Worm (Caenorhabditis elegans) whole organism, L1 larva: ENCODE results near the gene dyc-1.

Experiments
- C34B4.2 ChIP-seq: sonication (generic microtip); optimal IDR thresholded peaks from 2 replicates; lab custom pipeline; 2017; ENCODE audit warnings: mild to moderate bottlenecking, missing genetic modification characterization, missing compliant biosample characterization
- F16B12.6 ChIP-seq: fragments of 150-350 bp; optimal IDR thresholded peaks from 2 replicates; lab custom pipeline; 2014; ENCODE audit warnings: missing biosample characterization, missing genetic modification characterization
- Y116A8C.19 ChIP-seq: sonication (generic microtip); optimal IDR thresholded peaks from 2 replicates; lab custom pipeline; 2016; ENCODE audit warnings: missing compliant biosample characterization, missing genetic modification characterization, borderline replicate concordance
- alr-1 ChIP-seq: fragments of 200-800 bp; sonication (Bioruptor generic); optimal IDR thresholded peaks from 2 replicates; lab custom pipeline; 2018; ENCODE audit warnings: borderline replicate concordance, mild to moderate bottlenecking, missing genetic modification characterization, missing compliant biosample characterization
- blmp-1 ChIP-seq: fragments of 150-350 bp; optimal IDR thresholded peaks from 2 replicates; lab custom pipeline; 2014; ENCODE audit warnings: missing biosample characterization, missing genetic modification characterization
- ceh-88 ChIP-seq: fragments of 200-800 bp; sonication (Bioruptor generic); IDR thresholded peaks from 2 replicates; pipeline ENCODE4 v1.3.6; 2022; ENCODE audit warnings: missing genetic modification characterization, missing compliant biosample characterization
- dpl-1 ChIP-seq, 3 experiments: fragments of 150-350 bp in 2 of 3; sonication (generic microtip) in 1 of 3; optimal IDR thresholded peaks; 2 replicates each; lab custom pipeline; 2014 to 2017; ENCODE audit warnings: missing biosample characterization in 3 of 3, missing genetic modification characterization in 3 of 3, missing genetic modification reagents in 3 of 3
- dsc-1 ChIP-seq: sonication (generic microtip); optimal IDR thresholded peaks from 2 replicates; lab custom pipeline; 2016; ENCODE audit warnings: mild to moderate bottlenecking, missing genetic modification characterization, missing compliant biosample characterization
- efl-3 ChIP-seq: fragments of 200-800 bp; sonication (Bioruptor generic); optimal IDR thresholded peaks from 2 replicates; lab custom pipeline; 2018; ENCODE audit warnings: mild to moderate bottlenecking, missing genetic modification characterization, missing compliant biosample characterization
- egl-13 ChIP-seq: sonication (generic microtip); optimal IDR thresholded peaks from 2 replicates; lab custom pipeline; 2016; ENCODE audit warnings: missing genotype, missing genetic modification reagents, missing genetic modification characterization, missing compliant biosample characterization
- elt-2 ChIP-seq: sonication (generic microtip); optimal IDR thresholded peaks from 2 replicates; lab custom pipeline; 2016; ENCODE audit warnings: missing genetic modification characterization, mild to moderate bottlenecking, inconsistent platforms, missing compliant biosample characterization, missing genetic modification reagents
- fkh-8 ChIP-seq: sonication (generic microtip); optimal IDR thresholded peaks from 2 replicates; lab custom pipeline; 2016; ENCODE audit warnings: mild to moderate bottlenecking, missing genetic modification characterization, missing compliant biosample characterization
- jun-1 ChIP-seq: fragments of 150-350 bp; optimal IDR thresholded peaks from 2 replicates; lab custom pipeline; 2014; ENCODE audit warnings: missing biosample characterization, missing genetic modification reagents, missing genetic modification characterization
- lin-35 ChIP-seq, 2 experiments: fragments of 150-350 bp; optimal IDR thresholded peaks; 2 replicates each; lab custom pipeline; 2014; ENCODE audit warnings: missing biosample characterization in 2 of 2, missing genetic modification characterization in 2 of 2, missing genetic modification reagents in 2 of 2
- nhr-11 ChIP-seq: fragments of 150-350 bp; optimal IDR thresholded peaks from 2 replicates; lab custom pipeline; 2014; ENCODE audit warnings: missing biosample characterization, missing genetic modification characterization
- nhr-19 ChIP-seq: fragments of 200-800 bp; sonication (Bioruptor generic); conservative IDR thresholded peaks from 2 replicates; pipeline ENCODE4 v1.3.6; 2022; ENCODE audit warnings: missing genetic modification characterization, missing compliant biosample characterization
- nhr-20 ChIP-seq: sonication (generic microtip); optimal IDR thresholded peaks from 2 replicates; lab custom pipeline; 2016; ENCODE audit warnings: mild to moderate bottlenecking, missing genetic modification characterization, missing compliant biosample characterization
- nhr-237 ChIP-seq: fragments of 150-350 bp; optimal IDR thresholded peaks from 2 replicates; lab custom pipeline; 2014; ENCODE audit warnings: missing biosample characterization, missing genetic modification characterization
- nhr-77 ChIP-seq: fragments of 150-350 bp; optimal IDR thresholded peaks from 2 replicates; lab custom pipeline; 2014; ENCODE audit warnings: missing biosample characterization, missing genetic modification characterization
- nhr-84 ChIP-seq: sonication (generic microtip); optimal IDR thresholded peaks from 2 replicates; lab custom pipeline; 2017; ENCODE audit warnings: missing biosample characterization, missing genetic modification characterization
- nhr-90 ChIP-seq: sonication (generic microtip); optimal IDR thresholded peaks from 2 replicates; lab custom pipeline; 2016; ENCODE audit warnings: mild to moderate bottlenecking, missing genetic modification characterization, missing compliant biosample characterization; ENCODE audit not compliant: poor library complexity
- pax-3 ChIP-seq: fragments of 200-800 bp; sonication (Bioruptor generic); optimal IDR thresholded peaks from 2 replicates; lab custom pipeline; 2018; ENCODE audit warnings: mild to moderate bottlenecking, missing genetic modification characterization, moderate library complexity, missing compliant biosample characterization
- rnt-1 ChIP-seq: sonication (generic microtip); optimal IDR thresholded peaks from 2 replicates; lab custom pipeline; 2016; ENCODE audit warnings: mild to moderate bottlenecking, missing genetic modification characterization, moderate library complexity, missing compliant biosample characterization
- skn-1 ChIP-seq: fragments of 150-350 bp; optimal IDR thresholded peaks from 2 replicates; lab custom pipeline; 2014; ENCODE audit warnings: missing biosample characterization, missing genetic modification characterization
- snpc-4 ChIP-seq: fragments of 150-350 bp; optimal IDR thresholded peaks from 2 replicates; lab custom pipeline; 2014; ENCODE audit warnings: missing biosample characterization, missing genetic modification characterization
- sox-4 ChIP-seq: sonication (generic microtip); optimal IDR thresholded peaks from 2 replicates; lab custom pipeline; 2016; ENCODE audit warnings: missing genetic modification characterization, missing compliant biosample characterization
- swsn-7 ChIP-seq: sonication (generic microtip); optimal IDR thresholded peaks from 2 replicates; lab custom pipeline; 2016; ENCODE audit warnings: missing genetic modification characterization, missing compliant biosample characterization
- tlp-1 ChIP-seq: fragments of 150-350 bp; optimal IDR thresholded peaks from 2 replicates; lab custom pipeline; 2014; ENCODE audit warnings: missing biosample characterization, missing genetic modification characterization
- unc-30 ChIP-seq: sonication (generic microtip); optimal IDR thresholded peaks from 2 replicates; lab custom pipeline; 2017; ENCODE audit warnings: missing biosample characterization, missing genetic modification characterization
- unc-62 ChIP-seq: fragments of 150-350 bp; optimal IDR thresholded peaks from 2 replicates; lab custom pipeline; 2014; ENCODE audit warnings: missing biosample characterization, missing genetic modification reagents, missing genetic modification characterization
- unc-86 ChIP-seq: sonication (generic microtip); optimal IDR thresholded peaks from 2 replicates; lab custom pipeline; 2016; ENCODE audit warnings: missing genetic modification characterization, missing compliant biosample characterization
- vab-15 ChIP-seq: sonication (generic microtip); optimal IDR thresholded peaks from 2 replicates; lab custom pipeline; 2017; ENCODE audit warnings: missing genotype, mild to moderate bottlenecking, missing genetic modification characterization, missing compliant biosample characterization
- xbp-1 ChIP-seq: sonication (generic microtip); optimal IDR thresholded peaks from 2 replicates; lab custom pipeline; 2016; ENCODE audit warnings: missing genetic modification characterization, missing compliant biosample characterization
- zip-4 ChIP-seq: fragments of 200-800 bp; sonication (Bioruptor generic); optimal IDR thresholded peaks from 2 replicates; lab custom pipeline; 2018; ENCODE audit warnings: mild to moderate bottlenecking, missing genetic modification characterization, moderate library complexity, missing compliant biosample characterization
- ztf-11 ChIP-seq, 2 experiments: sonication (generic microtip); optimal IDR thresholded peaks; 2 replicates each; lab custom pipeline; 2016 to 2017; ENCODE audit warnings: missing genetic modification characterization in 2 of 2, missing biosample characterization in 1 of 2, missing compliant biosample characterization in 1 of 2

Gene dyc-1

ce11 chrX:14070950-14071349, 21.6 kb downstream of the dyc-1 start, which contains the start of gene C33G3.4:
C33G3.4 (plus strand) TSS chrX:14071162.
- peak in 1 of 2 experiments; percentile 6 for TF ChIP-seq lin-35 (GFP tag; optimal IDR thresholded peaks at IDR 0.05; lab: Kevin White, UChicago)
- no peak for TF ChIP-seq skn-1 (tag; lab: Kevin White, UChicago)
- no peak for TF ChIP-seq Y116A8C.19 (tag; lab: Kevin White, UChicago)
- no peak for TF ChIP-seq unc-62
- no peak for TF ChIP-seq zip-4 (GFP tag; lab: Kevin White, UChicago)
- TF ChIP-seq nhr-237, result no peak
- TF ChIP-seq nhr-77 (tag; lab: Kevin White, UChicago), result no peak
- TF ChIP-seq elt-2, result peak; percentile 78

ce11 chrX:14078574-14078973, 29.2 kb downstream of the dyc-1 start, which contains the start of gene C33G3.5:
C33G3.5 (minus strand) TSS chrX:14078674.
- TF ChIP-seq nhr-20 (tag; lab: Kevin White, UChicago) (no peak), snpc-4 (tag; lab: Kevin White, UChicago) (no peak), nhr-11 (no peak), xbp-1 (tag; lab: Kevin White, UChicago) (no peak)

ce11 chrX:14084230-14084629, 34.9 kb downstream of the dyc-1 start, which contains the start of gene C33G3.6:
C33G3.6 (minus strand) TSS chrX:14084330.
- TF ChIP-seq blmp-1 (tag; lab: Kevin White, UChicago) (no peak), unc-62 (no peak), nhr-20 (tag; lab: Kevin White, UChicago) (no peak), F16B12.6 (tag; lab: Kevin White, UChicago) (no peak), unc-86 (tag; lab: Kevin White, UChicago) (no peak), dsc-1 (no peak), swsn-7 (tag; lab: Kevin White, UChicago) (no peak), nhr-11 (no peak), fkh-8 (no peak)

- TF ChIP-seq efl-3 (GFP tag; lab: Kevin White, UChicago) (no peak), tlp-1 (tag; lab: Kevin White, UChicago) (no peak), nhr-90 (no peak), rnt-1 (tag; lab: Kevin White, UChicago) (no peak), unc-62 (no peak), C34B4.2 (tag; lab: Kevin White, UChicago) (no peak), vab-15 (no peak), unc-30 (no peak)
Measured at ce11 chrX:14085208-14085607, 35.9 kb downstream of the dyc-1 start, which contains the start of gene F16B12.1. F16B12.1 (plus strand) TSS chrX:14085508.

DNA sequence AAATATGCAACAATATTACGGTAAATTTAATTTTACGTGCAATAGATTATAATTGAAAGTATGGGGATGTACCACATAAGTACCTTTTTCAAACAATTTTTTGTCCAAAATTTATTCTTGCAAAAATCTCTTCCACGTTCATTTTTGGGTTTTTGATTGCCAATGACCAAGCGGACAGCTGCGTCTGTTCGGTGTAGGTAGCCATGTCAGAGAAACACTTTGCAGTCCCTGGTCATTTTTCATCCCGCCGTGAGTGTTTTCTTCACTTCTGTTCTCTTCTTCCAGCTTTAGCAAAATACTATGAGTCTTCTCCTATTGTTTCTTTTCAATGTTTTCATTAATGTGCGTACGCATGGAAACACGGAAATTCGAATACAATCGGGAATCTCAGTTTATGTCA, 40.8 kb downstream of the dyc-1 start, which contains the start of gene dsl-4:
TSS of gene dsl-4 (plus strand) at position 301 of the 400 bp plus-strand sequence.
- TF ChIP-seq alr-1 (tag; lab: Kevin White, UChicago), result no peak
- no peak for TF ChIP-seq dpl-1 (GFP tag; optimal IDR thresholded peaks at IDR 0.05; lab: Kevin White, UChicago)
- no peak for TF ChIP-seq ztf-11 (tag; optimal IDR thresholded peaks at IDR 0.05; lab: Kevin White, UChicago)
- no peak for TF ChIP-seq lin-35 (GFP tag; optimal IDR thresholded peaks at IDR 0.05; lab: Kevin White, UChicago)
- TF ChIP-seq nhr-90, result no peak
- TF ChIP-seq unc-30, result no peak
- no peak for TF ChIP-seq blmp-1 (tag; lab: Kevin White, UChicago)
- TF ChIP-seq egl-13 (tag; lab: Kevin White, UChicago), result no peak
- TF ChIP-seq snpc-4 (tag; lab: Kevin White, UChicago), result no peak
- no peak for TF ChIP-seq nhr-19 (GFP tag; lab: Robert Waterston, UW)
- TF ChIP-seq pax-3, result no peak
- no peak for TF ChIP-seq nhr-84 (tag; lab: Kevin White, UChicago)
- TF ChIP-seq sox-4, result no peak
- TF ChIP-seq ceh-88 (GFP tag; lab: Robert Waterston, UW), result no peak
- no peak for TF ChIP-seq jun-1
- no peak for TF ChIP-seq nhr-11
- TF ChIP-seq skn-1 (tag; lab: Kevin White, UChicago), result no peak
- no peak for TF ChIP-seq tlp-1 (tag; lab: Kevin White, UChicago)
